Worm (Caenorhabditis elegans) whole organism, late embryonic: ENCODE data around the gene dmsr-10.

ENCODE experiments used
- C08G9.2 ChIP-seq: sonication (generic microtip); optimal IDR thresholded peaks from 2 replicates; lab custom pipeline; 2016; ENCODE audit warnings: mild to moderate bottlenecking, missing genetic modification characterization, moderate library complexity, missing compliant biosample characterization
- F13H6.1 ChIP-seq: sonication (generic microtip); optimal IDR thresholded peaks from 2 replicates; lab custom pipeline; 2016; ENCODE audit warnings: missing genetic modification characterization, missing compliant biosample characterization
- T23F11.4 ChIP-seq: fragments of 200-800 bp; sonication (Bioruptor generic); optimal IDR thresholded peaks from 2 replicates; lab custom pipeline; 2018; ENCODE audit warnings: mild to moderate bottlenecking, missing genetic modification characterization, missing compliant biosample characterization
- Y22D7AL.16 ChIP-seq: sonication (generic microtip); optimal IDR thresholded peaks from 2 replicates; lab custom pipeline; 2016; ENCODE audit warnings: missing genetic modification characterization, missing compliant biosample characterization
- ceh-14 ChIP-seq: sonication (generic microtip); optimal IDR thresholded peaks from 2 replicates; lab custom pipeline; 2016; ENCODE audit warnings: missing genotype, missing genetic modification characterization, missing compliant biosample characterization
- ceh-19 ChIP-seq: fragments of 200-800 bp; sonication (Bioruptor generic); optimal IDR thresholded peaks from 2 replicates; lab custom pipeline; 2018; ENCODE audit warnings: mild to moderate bottlenecking, missing genetic modification characterization, missing compliant biosample characterization
- ceh-22 ChIP-seq: sonication (generic microtip); optimal IDR thresholded peaks from 2 replicates; lab custom pipeline; 2017; ENCODE audit warnings: missing biosample characterization, missing genetic modification characterization
- ceh-24 ChIP-seq: sonication (generic microtip); optimal IDR thresholded peaks from 2 replicates; lab custom pipeline; 2016; ENCODE audit warnings: mild to moderate bottlenecking, missing genetic modification characterization, missing compliant biosample characterization
- ceh-30 ChIP-seq: fragments of 150-350 bp; optimal IDR thresholded peaks from 2 replicates; lab custom pipeline; 2014; ENCODE audit warnings: missing biosample characterization, missing genetic modification characterization
- ceh-34 ChIP-seq: sonication (generic microtip); optimal IDR thresholded peaks from 2 replicates; lab custom pipeline; 2016; ENCODE audit warnings: mild to moderate bottlenecking, missing genetic modification characterization, missing compliant biosample characterization
- ceh-45 ChIP-seq: fragments of 200-800 bp; sonication (Bioruptor generic); IDR thresholded peaks from 2 replicates; pipeline ENCODE4 v1.3.6; 2022; ENCODE audit warnings: missing genetic modification reagents, missing genetic modification characterization, missing compliant biosample characterization
- che-1 ChIP-seq: sonication (generic microtip); optimal IDR thresholded peaks from 2 replicates; lab custom pipeline; 2016; ENCODE audit warnings: mild to moderate bottlenecking, missing genetic modification characterization, missing compliant biosample characterization
- dve-1 ChIP-seq: sonication (generic microtip); optimal IDR thresholded peaks from 2 replicates; lab custom pipeline; 2017; ENCODE audit warnings: antibody characterized with exemption, mild to moderate bottlenecking, missing genetic modification characterization, missing compliant biosample characterization
- elt-2 ChIP-seq: sonication (generic microtip); optimal IDR thresholded peaks from 2 replicates; lab custom pipeline; 2016; ENCODE audit warnings: missing genetic modification reagents, missing genetic modification characterization, missing compliant biosample characterization
- elt-4 ChIP-seq: sonication (generic microtip); optimal IDR thresholded peaks from 2 replicates; lab custom pipeline; 2016; ENCODE audit warnings: missing genetic modification characterization, missing compliant biosample characterization
- ets-4 ChIP-seq: sonication (generic microtip); optimal IDR thresholded peaks from 2 replicates; lab custom pipeline; 2016; ENCODE audit warnings: missing genetic modification characterization, missing compliant biosample characterization
- eyg-1 ChIP-seq: sonication (generic microtip); optimal IDR thresholded peaks from 2 replicates; lab custom pipeline; 2016; ENCODE audit warnings: missing genotype, missing genetic modification characterization, missing compliant biosample characterization
- fax-1 ChIP-seq: sonication (generic microtip); optimal IDR thresholded peaks from 2 replicates; lab custom pipeline; 2016; ENCODE audit warnings: missing genotype, missing genetic modification characterization, missing compliant biosample characterization
- gmeb-2 ChIP-seq: sonication (generic microtip); optimal IDR thresholded peaks from 2 replicates; lab custom pipeline; 2016; ENCODE audit warnings: missing genetic modification characterization, inconsistent platforms, missing compliant biosample characterization
- hlh-30 ChIP-seq: sonication (generic microtip); optimal IDR thresholded peaks from 2 replicates; lab custom pipeline; 2017; ENCODE audit warnings: antibody characterized with exemption, missing genetic modification characterization, missing compliant biosample characterization; ENCODE audit not compliant: insufficient read depth
- hlh-6 ChIP-seq: sonication (generic microtip); optimal IDR thresholded peaks from 2 replicates; lab custom pipeline; 2016; ENCODE audit warnings: missing genotype, missing genetic modification characterization, missing compliant biosample characterization
- hlh-8 ChIP-seq: sonication (generic microtip); optimal IDR thresholded peaks from 2 replicates; lab custom pipeline; 2016; ENCODE audit warnings: missing genotype, missing genetic modification characterization, missing compliant biosample characterization
- lin-11 ChIP-seq: fragments of 200-800 bp; sonication (Bioruptor generic); optimal IDR thresholded peaks from 2 replicates; lab custom pipeline; 2018; ENCODE audit warnings: mild to moderate bottlenecking, missing genetic modification characterization, missing compliant biosample characterization
- mec-3 ChIP-seq: sonication (generic microtip); optimal IDR thresholded peaks from 2 replicates; lab custom pipeline; 2016; ENCODE audit warnings: borderline replicate concordance, missing genetic modification characterization, missing compliant biosample characterization
- nfya-1 ChIP-seq: sonication (generic microtip); optimal IDR thresholded peaks from 2 replicates; lab custom pipeline; 2017; ENCODE audit warnings: missing genetic modification characterization, mild to moderate bottlenecking, missing compliant biosample characterization, antibody characterized with exemption, moderate library complexity
- nhr-11 ChIP-seq: fragments of 150-350 bp; optimal IDR thresholded peaks from 2 replicates; lab custom pipeline; 2014; ENCODE audit warnings: missing biosample characterization, missing genetic modification characterization
- nhr-232 ChIP-seq: sonication (generic microtip); optimal IDR thresholded peaks from 2 replicates; lab custom pipeline; 2016; ENCODE audit warnings: missing genetic modification characterization, missing compliant biosample characterization
- npax-4 ChIP-seq: sonication (generic microtip); optimal IDR thresholded peaks from 2 replicates; lab custom pipeline; 2016; ENCODE audit warnings: missing genetic modification characterization, missing compliant biosample characterization
- pag-3 ChIP-seq: sonication (generic microtip); optimal IDR thresholded peaks from 2 replicates; lab custom pipeline; 2016; ENCODE audit warnings: missing compliant biosample characterization, missing genetic modification characterization, borderline replicate concordance
- pha-2 ChIP-seq: sonication (generic microtip); optimal IDR thresholded peaks from 2 replicates; lab custom pipeline; 2017; ENCODE audit warnings: mild to moderate bottlenecking, missing genetic modification characterization, missing compliant biosample characterization
- pha-4 ChIP-seq: fragments of 150-350 bp; optimal IDR thresholded peaks from 2 replicates; lab custom pipeline; 2018; ENCODE audit warnings: missing biosample characterization, missing genetic modification reagents, missing genetic modification characterization
- pqm-1 ChIP-seq: sonication (generic microtip); optimal IDR thresholded peaks from 2 replicates; lab custom pipeline; 2016; ENCODE audit warnings: missing genetic modification characterization, missing compliant biosample characterization
- pros-1 ChIP-seq: fragments of 150-350 bp; optimal IDR thresholded peaks from 2 replicates; lab custom pipeline; 2014; ENCODE audit warnings: missing biosample characterization, missing genetic modification reagents, missing genetic modification characterization
- ref-2 ChIP-seq: sonication (generic microtip); optimal IDR thresholded peaks from 2 replicates; lab custom pipeline; 2016; ENCODE audit warnings: missing genetic modification characterization, missing compliant biosample characterization
- sdc-2 ChIP-seq: sonication (generic microtip); optimal IDR thresholded peaks from 2 replicates; lab custom pipeline; 2016; ENCODE audit warnings: missing genotype, missing genetic modification characterization, missing compliant biosample characterization
- sox-2 ChIP-seq: fragments of 200-800 bp; sonication (Bioruptor generic); IDR thresholded peaks from 2 replicates; pipeline ENCODE4 v1.3.6; 2022; ENCODE audit warnings: missing genetic modification reagents, missing genetic modification characterization, missing compliant biosample characterization
- sox-4 ChIP-seq: sonication (generic microtip); optimal IDR thresholded peaks from 2 replicates; lab custom pipeline; 2017; ENCODE audit warnings: mild to moderate bottlenecking, missing genetic modification characterization, inconsistent platforms, missing compliant biosample characterization
- tbx-2 ChIP-seq: sonication (generic microtip); optimal IDR thresholded peaks from 2 replicates; lab custom pipeline; 2016; ENCODE audit warnings: missing genetic modification characterization, missing compliant biosample characterization
- tbx-7 ChIP-seq: sonication (generic microtip); optimal IDR thresholded peaks from 2 replicates; lab custom pipeline; 2016; ENCODE audit warnings: missing genotype, missing genetic modification characterization, missing compliant biosample characterization
- ttx-3 ChIP-seq: sonication (generic microtip); optimal IDR thresholded peaks from 2 replicates; lab custom pipeline; 2016; ENCODE audit warnings: missing genetic modification reagents, missing genetic modification characterization, missing compliant biosample characterization
- unc-3 ChIP-seq, 2 experiments: fragments of 200-800 bp in 1 of 2; sonication (Bioruptor generic) in 1 of 2; sonication (generic microtip) in 1 of 2; conservative IDR thresholded peaks in 1 of 2; optimal IDR thresholded peaks in 1 of 2; 2 replicates each; pipeline versions ENCODE4 v1.3.6 to Lab custom; 2016 to 2022; ENCODE audit warnings: missing compliant biosample characterization in 2 of 2, missing genetic modification characterization in 2 of 2, missing genetic modification reagents in 1 of 2
- unc-42 ChIP-seq: sonication (generic microtip); optimal IDR thresholded peaks from 2 replicates; lab custom pipeline; 2016; ENCODE audit warnings: missing genotype, missing genetic modification characterization, missing compliant biosample characterization
- unc-86 ChIP-seq: sonication (generic microtip); optimal IDR thresholded peaks from 2 replicates; lab custom pipeline; 2016; ENCODE audit warnings: missing genetic modification characterization, missing compliant biosample characterization
- zip-5 ChIP-seq: sonication (generic microtip); optimal IDR thresholded peaks from 2 replicates; lab custom pipeline; 2016; ENCODE audit warnings: missing genetic modification characterization, missing compliant biosample characterization
- ztf-16 ChIP-seq: sonication (generic microtip); optimal IDR thresholded peaks from 2 replicates; lab custom pipeline; 2017; ENCODE audit warnings: missing genetic modification characterization, missing compliant biosample characterization

The dmsr-10 gene

DNA sequence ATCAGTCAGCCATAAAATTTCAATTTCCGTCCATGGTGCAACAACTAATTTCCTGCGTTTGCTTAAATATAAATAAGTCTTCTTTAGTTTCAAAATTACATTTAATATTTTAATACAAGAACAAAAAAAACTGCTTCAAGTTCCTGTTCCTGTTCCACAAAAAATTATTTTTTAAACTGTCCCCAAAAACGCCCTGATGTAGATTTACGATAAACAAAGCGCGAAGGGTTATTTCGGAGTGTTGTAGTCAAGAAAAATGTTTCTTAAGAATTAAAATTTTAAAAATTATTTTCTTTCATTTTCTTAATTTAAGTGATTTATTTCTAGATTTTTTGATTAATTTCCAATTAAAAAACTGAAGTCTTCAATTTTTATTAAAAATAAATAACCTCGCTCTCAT, 36.8 kb upstream of the dmsr-10 start, which contains the start of gene T15B7.15:
Gene T15B7.15, minus strand, starts transcription at position 67 of the 400 bp plus-strand sequence.
- TF ChIP-seq C08G9.2 (tag; lab: Kevin White, UChicago) (no peak), sox-2 (GFP tag; lab: Robert Waterston, UW) (no peak), ceh-14 (no peak), pha-2 (tag; lab: Kevin White, UChicago) (no peak), hlh-8 (tag; lab: Kevin White, UChicago) (no peak), pqm-1 (tag; lab: Kevin White, UChicago) (no peak), ref-2 (tag; lab: Kevin White, UChicago) (no peak), nhr-11 (tag; lab: Kevin White, UChicago) (no peak), hlh-30 (tag; lab: Kevin White, UChicago) (no peak), mec-3 (tag; lab: Kevin White, UChicago) (no peak), ztf-16 (tag; lab: Kevin White, UChicago) (no peak), zip-5 (no peak), dve-1 (tag; lab: Kevin White, UChicago) (no peak)

ce11 chrV:6836036-6836435, 34.3 kb upstream of the dmsr-10 start:
- TF ChIP-seq tbx-2 (tag; lab: Kevin White, UChicago) (no peak), nhr-232 (tag; lab: Kevin White, UChicago) (no peak), ceh-22 (no peak), che-1 (no peak), sox-4 (tag; lab: Kevin White, UChicago) (no peak), pha-2 (tag; lab: Kevin White, UChicago) (no peak), ceh-34 (no peak), ceh-45 (no peak), pros-1 (tag; lab: Kevin White, UChicago) (no peak), gmeb-2 (tag; lab: Kevin White, UChicago) (no peak), unc-3 (GFP tag; conservative IDR thresholded peaks at IDR 0.05; lab: Robert Waterston, UW) (no peak), unc-3 (tag; optimal IDR thresholded peaks at IDR 0.05; lab: Kevin White, UChicago) (no peak), C08G9.2 (tag; lab: Kevin White, UChicago) (no peak), ttx-3 (tag; lab: Kevin White, UChicago) (no peak), ceh-14 (no peak)
- TF ChIP-seq, all 69 proteins: peak for 0

DNA sequence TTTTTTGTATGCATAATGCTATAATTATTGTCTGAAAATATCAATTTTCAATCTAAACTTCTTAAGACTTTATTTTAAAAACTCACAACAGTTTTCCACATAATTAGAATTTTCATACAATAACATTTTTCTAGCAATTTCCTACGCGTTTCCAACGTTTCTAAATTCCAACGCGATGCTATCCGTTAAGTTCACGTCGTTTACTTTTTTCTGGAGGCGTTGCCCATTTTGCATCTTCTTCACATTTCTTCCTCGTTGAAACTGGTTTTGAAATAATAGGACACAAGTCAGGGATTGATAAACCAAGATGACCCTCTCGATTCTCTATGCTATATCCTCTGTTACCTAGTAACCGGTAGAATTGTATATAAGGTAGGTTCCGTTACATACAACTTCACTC, 33.5 kb upstream of the dmsr-10 start, which contains the start of the genes T15B7.14 and col-143:
Gene T15B7.14, minus strand, starts transcription at position 101 of the 400 bp plus-strand sequence.
Gene col-143, plus strand, starts transcription at position 394 of the 400 bp plus-strand sequence.
- TF ChIP-seq unc-3 (GFP tag; conservative IDR thresholded peaks at IDR 0.05; lab: Robert Waterston, UW) (no peak), unc-3 (tag; optimal IDR thresholded peaks at IDR 0.05; lab: Kevin White, UChicago) (no peak), ceh-34 (no peak), hlh-6 (no peak), C08G9.2 (tag; lab: Kevin White, UChicago) (no peak), pros-1 (tag; lab: Kevin White, UChicago) (no peak), nfya-1 (no peak), ceh-24 (tag; lab: Kevin White, UChicago) (no peak), fax-1 (no peak), hlh-8 (tag; lab: Kevin White, UChicago) (no peak), eyg-1 (tag; lab: Kevin White, UChicago) (no peak), ttx-3 (tag; lab: Kevin White, UChicago) (no peak), ceh-19 (no peak), T23F11.4 (GFP tag; lab: Kevin White, UChicago) (no peak), unc-42 (tag; lab: Kevin White, UChicago) (no peak), Y22D7AL.16 (tag; lab: Kevin White, UChicago) (no peak), pha-2 (tag; lab: Kevin White, UChicago) (no peak), dve-1 (tag; lab: Kevin White, UChicago) (no peak), elt-4 (tag; lab: Kevin White, UChicago) (no peak), sox-2 (GFP tag; lab: Robert Waterston, UW) (no peak)
- TF ChIP-seq, all 69 proteins: peak for 0

DNA sequence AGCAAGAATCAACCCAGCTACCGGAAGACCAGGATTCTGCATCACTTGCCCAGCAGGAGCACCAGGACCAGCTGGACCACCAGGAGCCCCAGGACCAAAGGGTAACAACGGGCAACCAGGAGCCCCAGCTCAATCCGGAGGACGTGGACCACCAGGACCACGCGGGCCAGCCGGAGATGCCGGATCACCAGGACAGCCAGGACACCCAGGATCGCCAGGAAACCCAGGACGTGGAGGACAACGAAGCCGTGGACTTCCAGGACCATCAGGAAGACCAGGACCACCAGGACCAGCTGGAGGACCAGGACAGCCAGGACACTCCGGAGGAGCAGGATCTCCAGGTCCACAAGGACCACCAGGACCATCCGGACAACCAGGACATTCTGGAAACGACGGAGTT, 29.8 kb upstream of the dmsr-10 start:
- no peak for TF ChIP-seq sdc-2 (tag; lab: Kevin White, UChicago)
- TF ChIP-seq pqm-1 (tag; lab: Kevin White, UChicago): no peak
- TF ChIP-seq ceh-30 (tag; lab: Kevin White, UChicago): no peak
- no peak for TF ChIP-seq dve-1 (tag; lab: Kevin White, UChicago)
- TF ChIP-seq npax-4 (tag; lab: Kevin White, UChicago): no peak
- TF ChIP-seq unc-86: no peak
- TF ChIP-seq ets-4 (tag; lab: Kevin White, UChicago): no peak
- no peak for TF ChIP-seq lin-11
- no peak for TF ChIP-seq tbx-7 (tag; lab: Kevin White, UChicago)
- no peak for TF ChIP-seq elt-2
- TF ChIP-seq F13H6.1 (tag; lab: Kevin White, UChicago): no peak
- TF ChIP-seq pha-4 (tag; lab: Kevin White, UChicago): no peak
- TF ChIP-seq pag-3 (tag; lab: Kevin White, UChicago): no peak
